Worm (Caenorhabditis elegans): ENCODE results near the gene coq-3.

Gene coq-3

ce11 chrIV:14770663-14771062, 25.5 kb downstream of the coq-3 start:
- TF ChIP-seq mdl-1 (tag; optimal IDR thresholded peaks at IDR 0.05) (no peak), mbf-1 (tag; optimal IDR thresholded peaks at IDR 0.05) (no peak), ztf-11 (tag; optimal IDR thresholded peaks at IDR 0.05) (no peak), C34F6.9 (tag; optimal IDR thresholded peaks at IDR 0.05) (no peak), unc-62 (GFP tag; optimal IDR thresholded peaks at IDR 0.05) (no peak), ama-1 (optimal IDR thresholded peaks at IDR 0.05) (no peak), lin-39 (tag; optimal IDR thresholded peaks at IDR 0.05) (no peak), lin-13 (GFP tag; optimal IDR thresholded peaks at IDR 0.05) (no peak), ztf-4 (tag; optimal IDR thresholded peaks at IDR 0.05) (no peak), nhr-23 (tag; optimal IDR thresholded peaks at IDR 0.05) (no peak), unc-55 (GFP tag; optimal IDR thresholded peaks at IDR 0.05) (no peak), nhr-21 (tag; optimal IDR thresholded peaks at IDR 0.05) (no peak), peb-1 (tag; optimal IDR thresholded peaks at IDR 0.05) (no peak)

ce11 chrIV:14769218-14769835, 26.8 kb downstream of the coq-3 start, which contains the start of gene Y57G11C.43:
Gene Y57G11C.43, plus strand, starts transcription at chrIV:14769441.
- TF ChIP-seq ama-1 (optimal IDR thresholded peaks at IDR 0.05) (no peak), unc-62 (GFP tag; optimal IDR thresholded peaks at IDR 0.05) (no peak), nhr-237 (tag; optimal IDR thresholded peaks at IDR 0.05) (no peak), ceh-82 (tag; optimal IDR thresholded peaks at IDR 0.05) (no peak), ztf-11 (tag; optimal IDR thresholded peaks at IDR 0.05) (no peak), mab-5 (tag; optimal IDR thresholded peaks at IDR 0.05) (no peak), unc-39 (tag; optimal IDR thresholded peaks at IDR 0.05) (no peak), lin-13 (GFP tag; optimal IDR thresholded peaks at IDR 0.05) (no peak), sma-3 (GFP tag; optimal IDR thresholded peaks at IDR 0.05) (no peak)

DNA sequence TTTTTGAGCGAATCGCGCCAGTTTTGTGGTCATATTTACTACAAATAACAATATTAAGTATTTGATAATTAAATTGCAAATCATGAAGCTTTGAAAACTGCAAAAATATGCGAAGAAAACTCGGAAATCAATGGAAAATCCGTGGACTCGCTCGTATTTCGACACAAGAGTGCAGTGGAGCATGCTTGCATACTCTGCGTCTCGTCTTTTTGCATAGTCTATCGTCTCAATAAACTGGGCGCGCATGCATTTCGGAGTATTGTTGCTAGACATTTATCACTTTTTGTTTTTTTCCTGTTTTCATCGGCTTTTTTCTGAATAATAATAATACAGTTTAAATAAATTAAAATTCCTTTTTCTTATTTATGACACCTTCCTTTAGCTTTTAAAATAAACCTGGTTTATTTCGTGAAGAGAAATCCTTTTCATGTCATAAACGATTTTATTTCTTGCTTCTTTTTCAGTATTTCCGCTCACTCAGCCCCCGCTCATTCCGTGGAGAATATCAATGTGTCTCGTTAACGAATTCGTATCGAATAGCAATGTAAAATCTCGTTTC, 28.4 kb downstream of the coq-3 start, which contains the start of the genes mrps-7 and Y57G11C.3:
Gene mrps-7 (minus strand): TSS at position 38 of the 559 bp plus-strand sequence.
Gene Y57G11C.3 (plus strand): TSS at position 509 of the 559 bp plus-strand sequence.
- TF ChIP-seq egl-27 (tag; optimal IDR thresholded peaks at IDR 0.05) (peak; percentile 86), lin-13 (GFP tag; optimal IDR thresholded peaks at IDR 0.05) (peak; percentile 93), mbf-1 (tag; optimal IDR thresholded peaks at IDR 0.05) (no peak), nhr-21 (tag; optimal IDR thresholded peaks at IDR 0.05) (peak; percentile 93), nhr-12 (tag; optimal IDR thresholded peaks at IDR 0.05) (no peak), sma-3 (GFP tag; optimal IDR thresholded peaks at IDR 0.05) (peak; percentile 93), fos-1 (tag; optimal IDR thresholded peaks at IDR 0.05) (peak; percentile 68), sem-4 (tag; optimal IDR thresholded peaks at IDR 0.05) (peak; percentile 71), mdl-1 (tag; optimal IDR thresholded peaks at IDR 0.05) (peak; percentile 70 to 78), dmd-4 (tag; optimal IDR thresholded peaks at IDR 0.05) (no peak), mab-5 (tag; optimal IDR thresholded peaks at IDR 0.05) (peak; percentile 91), nhr-11 (tag; optimal IDR thresholded peaks at IDR 0.05) (no peak), elt-3 (tag; optimal IDR thresholded peaks at IDR 0.05) (no peak), nhr-23 (tag; optimal IDR thresholded peaks at IDR 0.05) (no peak), ztf-11 (tag; optimal IDR thresholded peaks at IDR 0.05) (peak; percentile 55), ztf-1 (GFP tag; conservative IDR thresholded peaks at IDR 0.05) (no peak), nhr-129 (tag; optimal IDR thresholded peaks at IDR 0.05) (peak; percentile 95), F13H6.1 (tag; optimal IDR thresholded peaks at IDR 0.05) (peak; percentile 88), nhr-77 (tag; optimal IDR thresholded peaks at IDR 0.05) (peak; percentile 37), skn-1 (tag; optimal IDR thresholded peaks at IDR 0.05) (no peak), elt-1 (tag; optimal IDR thresholded peaks at IDR 0.05) (no peak), nhr-25 (tag; optimal IDR thresholded peaks at IDR 0.05) (peak; percentile 92), peb-1 (tag; optimal IDR thresholded peaks at IDR 0.05) (no peak), C34F6.9 (tag; optimal IDR thresholded peaks at IDR 0.05) (peak; percentile 97), lin-11 (tag; optimal IDR thresholded peaks at IDR 0.05) (peak; percentile 91), lin-39 (tag; optimal IDR thresholded peaks at IDR 0.05) (peak; percentile 82), R02D3.7 (tag; optimal IDR thresholded peaks at IDR 0.05) (peak; percentile 96), ceh-82 (tag; optimal IDR thresholded peaks at IDR 0.05) (peak; percentile 63), alr-1 (tag; optimal IDR thresholded peaks at IDR 0.05) (no peak), zag-1 (tag; optimal IDR thresholded peaks at IDR 0.05) (peak; percentile 73), Y55F3AM.14 (GFP tag; optimal IDR thresholded peaks at IDR 0.05) (peak; percentile 14), nhr-10 (tag; optimal IDR thresholded peaks at IDR 0.05) (peak; percentile 47), sma-9 (GFP tag; optimal IDR thresholded peaks at IDR 0.05) (peak; percentile 89), sma-9 (tag; optimal IDR thresholded peaks at IDR 0.05) (no peak), ceh-16 (tag; optimal IDR thresholded peaks at IDR 0.05) (peak; percentile 86), unc-55 (GFP tag; optimal IDR thresholded peaks at IDR 0.05) (peak; percentile 99), ZK546.5 (tag; optimal IDR thresholded peaks at IDR 0.05) (no peak), unc-39 (tag; optimal IDR thresholded peaks at IDR 0.05) (no peak), ztf-4 (tag; optimal IDR thresholded peaks at IDR 0.05) (peak; percentile 79), blmp-1 (tag; optimal IDR thresholded peaks at IDR 0.05; ENCODE audit: insufficient read depth) (peak; percentile 70), lsy-2 (tag; optimal IDR thresholded peaks at IDR 0.05) (peak; percentile 91 to 95), aly-2 (tag; optimal IDR thresholded peaks at IDR 0.05) (no peak), snpc-4 (tag; optimal IDR thresholded peaks at IDR 0.05) (peak; percentile 83), unc-62 (GFP tag; optimal IDR thresholded peaks at IDR 0.05) (no peak), nhr-6 (tag; optimal IDR thresholded peaks at IDR 0.05) (peak; percentile 90)

All from whole organism, L2 larva.